Worm (Caenorhabditis elegans): ENCODE measurements around the gene F22E5.9.
"Not testable (repeated sequence)": the region's sequence is repeated elsewhere in the genome, so short reads cannot be mapped to it uniquely, and the experiment has no call there.

F22E5.9 gene

ce11 chrII:2622936-2623452, 15.2 kb upstream of the F22E5.9 start, which contains the start of gene D2062.4:
TSS of gene D2062.4 (plus strand) at chrII:2623402.
- TF ChIP-seq hlh-15 (tag; optimal IDR thresholded peaks at IDR 0.05); sdc-2 (tag; optimal IDR thresholded peaks at IDR 0.05); ceh-19 (GFP tag; optimal IDR thresholded peaks at IDR 0.05): not testable (repeated sequence)

ce11 chrII:2624792-2625191, 13.4 kb upstream of the F22E5.9 start, which contains the start of gene lgc-28:
TSS of gene lgc-28 (plus strand) at chrII:2625092.
- no peak for TF ChIP-seq ceh-30 (tag; optimal IDR thresholded peaks at IDR 0.05)
- no peak for TF ChIP-seq unc-3 (GFP tag; conservative IDR thresholded peaks at IDR 0.05)
- no peak for TF ChIP-seq unc-3 (tag; optimal IDR thresholded peaks at IDR 0.05)
- no peak for TF ChIP-seq unc-42 (tag; optimal IDR thresholded peaks at IDR 0.05)
- no peak for TF ChIP-seq eyg-1 (tag; optimal IDR thresholded peaks at IDR 0.05)
- TF ChIP-seq unc-55 (GFP tag; optimal IDR thresholded peaks at IDR 0.05), result no peak
- TF ChIP-seq pag-3 (tag; optimal IDR thresholded peaks at IDR 0.05; ENCODE audit: borderline replicate concordance), result no peak
- TF ChIP-seq madf-2 (tag; optimal IDR thresholded peaks at IDR 0.05), result no peak
- TF ChIP-seq hlh-30 (tag; optimal IDR thresholded peaks at IDR 0.05; ENCODE audit: insufficient read depth), result no peak
- TF ChIP-seq ceh-18 (tag; optimal IDR thresholded peaks at IDR 0.05), result no peak
- no peak for TF ChIP-seq rnt-1 (tag; optimal IDR thresholded peaks at IDR 0.05)
- no peak for TF ChIP-seq dmd-4 (tag; optimal IDR thresholded peaks at IDR 0.05; ENCODE audit: borderline replicate concordance)
- no peak for TF ChIP-seq Y22D7AL.16 (tag; optimal IDR thresholded peaks at IDR 0.05)
- TF ChIP-seq ceh-31 (tag; optimal IDR thresholded peaks at IDR 0.05), result no peak
- TF ChIP-seq ceh-22 (tag; optimal IDR thresholded peaks at IDR 0.05), result no peak
- no peak for TF ChIP-seq ceh-14 (tag; optimal IDR thresholded peaks at IDR 0.05)

ce11 chrII:2627154-2627799, 10.9 kb upstream of the F22E5.9 start, which contains the start of gene sri-71:
TSS of gene sri-71 (plus strand) at chrII:2627749.
- no peak for TF ChIP-seq fax-1 (tag; optimal IDR thresholded peaks at IDR 0.05)

ce11 chrII:2628401-2628800, 9.8 kb upstream of the F22E5.9 start:
- TF ChIP-seq ztf-16 (tag; optimal IDR thresholded peaks at IDR 0.05) (no peak), pha-4 (tag; optimal IDR thresholded peaks at IDR 0.05) (no peak), elt-2 (tag; optimal IDR thresholded peaks at IDR 0.05) (no peak), madf-2 (tag; optimal IDR thresholded peaks at IDR 0.05) (no peak), fkh-10 (GFP tag; optimal IDR thresholded peaks at IDR 0.05) (no peak), eyg-1 (tag; optimal IDR thresholded peaks at IDR 0.05) (no peak), ceh-14 (tag; optimal IDR thresholded peaks at IDR 0.05) (no peak), K09A11.1 (tag; optimal IDR thresholded peaks at IDR 0.05; ENCODE audit: insufficient read depth) (no peak), tbx-7 (tag; optimal IDR thresholded peaks at IDR 0.05) (no peak), ahr-1 (tag; optimal IDR thresholded peaks at IDR 0.05) (no peak)

ce11 chrII:2629270-2629669, 8.9 kb upstream of the F22E5.9 start, which contains the start of gene sri-37:
TSS of gene sri-37 (plus strand) at chrII:2629570.
- TF ChIP-seq pros-1 (tag; optimal IDR thresholded peaks at IDR 0.05) (no peak), fax-1 (tag; optimal IDR thresholded peaks at IDR 0.05) (no peak), unc-3 (GFP tag; conservative IDR thresholded peaks at IDR 0.05) (no peak), unc-3 (tag; optimal IDR thresholded peaks at IDR 0.05) (no peak), pqm-1 (tag; optimal IDR thresholded peaks at IDR 0.05) (no peak)

ce11 chrII:2631169-2631568, 7.0 kb upstream of the F22E5.9 start, which contains the start of gene D2062.1:
TSS of gene D2062.1 (plus strand) at chrII:2631469.
- TF ChIP-seq pat-9 (tag; optimal IDR thresholded peaks at IDR 0.05) (no peak), fax-1 (tag; optimal IDR thresholded peaks at IDR 0.05) (no peak), tbx-7 (tag; optimal IDR thresholded peaks at IDR 0.05) (no peak), ceh-18 (tag; optimal IDR thresholded peaks at IDR 0.05) (no peak)

All from whole organism, late embryonic.